Worm (Caenorhabditis elegans) whole organism, early embryonic: ENCODE measurements around the gene glo-4.

Experiments
- B0310.2 ChIP-seq: sonication (generic microtip); optimal IDR thresholded peaks from 2 replicates; lab custom pipeline; 2016; ENCODE audit warnings: mild to moderate bottlenecking, missing genetic modification characterization, missing compliant biosample characterization
- F13C5.2 ChIP-seq: sonication (generic microtip); optimal IDR thresholded peaks from 2 replicates; lab custom pipeline; 2017; ENCODE audit warnings: mild to moderate bottlenecking, missing genetic modification characterization, inconsistent platforms, missing compliant biosample characterization
- ama-1 ChIP-seq: fragments of 150-350 bp; optimal IDR thresholded peaks from 2 replicates; lab custom pipeline; 2014
- ceh-13 ChIP-seq: fragments of 200-800 bp; sonication (Bioruptor generic); optimal IDR thresholded peaks from 2 replicates; lab custom pipeline; 2018; ENCODE audit warnings: mild to moderate bottlenecking, missing genetic modification characterization, missing compliant biosample characterization
- ceh-36 ChIP-seq: sonication (generic microtip); optimal IDR thresholded peaks from 2 replicates; lab custom pipeline; 2016; ENCODE audit warnings: missing genetic modification characterization, inconsistent platforms, missing compliant biosample characterization
- flt-1 ChIP-seq: fragments of 200-800 bp; sonication (Bioruptor generic); IDR thresholded peaks from 2 replicates; pipeline ENCODE4 v1.3.6; 2022; ENCODE audit warnings: missing genetic modification characterization, missing compliant biosample characterization
- hmbx-1 ChIP-seq: sonication (generic microtip); optimal IDR thresholded peaks from 2 replicates; lab custom pipeline; 2016; ENCODE audit warnings: mild to moderate bottlenecking, missing genetic modification characterization, missing compliant biosample characterization
- hmg-4 ChIP-seq: fragments of 200-800 bp; sonication (Bioruptor generic); optimal IDR thresholded peaks from 2 replicates; lab custom pipeline; 2018; ENCODE audit warnings: mild to moderate bottlenecking, missing genetic modification characterization, missing compliant biosample characterization
- hnd-1 ChIP-seq: sonication (generic microtip); optimal IDR thresholded peaks from 2 replicates; lab custom pipeline; 2016; ENCODE audit warnings: missing genetic modification characterization, missing compliant biosample characterization
- sea-1 ChIP-seq: fragments of 200-800 bp; sonication (Bioruptor generic); conservative IDR thresholded peaks from 2 replicates; pipeline ENCODE4 v1.3.6; 2022; ENCODE audit warnings: missing genetic modification characterization, missing compliant biosample characterization
- tbx-11 ChIP-seq: fragments of 200-800 bp; sonication (Bioruptor generic); IDR thresholded peaks from 2 replicates; pipeline ENCODE4 v1.3.6; 2022; ENCODE audit warnings: missing genetic modification characterization, missing compliant biosample characterization
- tra-4 ChIP-seq: sonication (generic microtip); optimal IDR thresholded peaks from 2 replicates; lab custom pipeline; 2017; ENCODE audit warnings: missing genetic modification characterization, missing compliant biosample characterization

DNA sequence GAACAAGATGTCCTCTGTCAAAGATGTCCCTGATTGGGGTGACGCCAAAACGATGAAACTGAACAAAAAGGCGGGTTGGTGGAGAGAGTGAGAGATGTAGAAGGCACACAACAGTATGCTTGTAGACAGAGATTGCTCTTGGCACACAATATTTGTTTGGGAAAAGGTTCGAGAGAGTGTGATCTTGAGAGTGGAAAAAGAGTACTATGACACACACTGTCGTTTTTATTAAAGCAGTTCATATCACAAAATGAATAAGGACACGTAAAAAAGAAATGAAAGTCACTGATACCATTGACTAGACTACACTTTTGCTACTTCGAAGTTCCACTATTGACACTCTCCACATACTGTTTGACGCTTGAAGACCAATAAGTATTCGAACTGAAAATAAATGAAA lies 12.5 kb upstream of the glo-4 start:
- TF ChIP-seq tra-4 (tag; lab: Kevin White, UChicago) (no peak), ama-1 (lab: Kevin White, UChicago) (no peak), flt-1 (GFP tag; lab: Robert Waterston, UW) (no peak), B0310.2 (tag; lab: Kevin White, UChicago) (no peak), hmbx-1 (tag; lab: Kevin White, UChicago) (no peak), sea-1 (no peak), ceh-36 (no peak), tbx-11 (GFP tag; lab: Robert Waterston, UW) (no peak), hnd-1 (no peak), ceh-13 (no peak), hmg-4 (GFP tag; lab: Kevin White, UChicago) (no peak), F13C5.2 (tag; lab: Kevin White, UChicago) (no peak)
